1 fruit fly cellular context compared by ENCODE assay signal in genomic region chr2L:7984059-7984800, dm6.
TF ChIP-seq lines count a peak whose summit lies in the region.

TSS of gene Snoo (minus strand) at chr2L:7984196.

TF ChIP-seq in whole organism, embryonic, 481 proteins besides CTCF, POLR2A, EP300 and RAD21 (continued from another document and continues in another):
- TF ChIP-seq CG10979 (tag; optimal IDR thresholded peaks at IDR 0.05; lab: Kevin White, UChicago) (no peak), Rfx (GFP tag; IDR thresholded peaks at IDR 0.05; lab: Robert Waterston, UW) (peak; percentile 38; the same call in 1 of the 2 replicates), CG34376 (GFP tag; optimal IDR thresholded peaks at IDR 0.05; lab: Kevin White, UChicago) (peak; percentile 69), dimm (GFP tag; IDR thresholded peaks at IDR 0.05; lab: Robert Waterston, UW) (no peak), CrebB (tag; optimal IDR thresholded peaks at IDR 0.05; lab: Kevin White, UChicago) (peak; percentile 15), seq (GFP tag; IDR thresholded peaks at IDR 0.05; lab: Robert Waterston, UW) (no peak), slp2 (GFP tag; optimal IDR thresholded peaks at IDR 0.05; lab: Kevin White, UChicago) (no peak), CG15073 (GFP tag; optimal IDR thresholded peaks at IDR 0.05; lab: Kevin White, UChicago) (no peak), CG17186 (GFP tag; optimal IDR thresholded peaks at IDR 0.05; lab: Kevin White, UChicago) (peak; percentile 3), Antp (GFP tag; optimal IDR thresholded peaks at IDR 0.05; lab: Kevin White, UChicago) (no peak), rib (GFP tag; IDR thresholded peaks at IDR 0.05; lab: Robert Waterston, UW) (peak; percentile 62; the same call in 1 of the 2 replicates), CG7928 (GFP tag; optimal IDR thresholded peaks at IDR 0.05; lab: Kevin White, UChicago) (no peak), CG1024 (GFP tag; IDR thresholded peaks at IDR 0.05; lab: Robert Waterston, UW) (no peak), CG13123 (GFP tag; optimal IDR thresholded peaks at IDR 0.05; lab: Kevin White, UChicago) (no peak), ewg (GFP tag; optimal IDR thresholded peaks at IDR 0.05; lab: Kevin White, UChicago) (peak; percentile 46), CG4282 (GFP tag; optimal IDR thresholded peaks at IDR 0.05; lab: Kevin White, UChicago) (no peak), CG13894 (tag; optimal IDR thresholded peaks at IDR 0.05; lab: Kevin White, UChicago) (peak; percentile 13), Dbx (GFP tag; IDR thresholded peaks at IDR 0.05; lab: Robert Waterston, UW) (peak; percentile 35; the same call in 2 of the 3 replicates), Dp (GFP tag; optimal IDR thresholded peaks at IDR 0.05; lab: Kevin White, UChicago) (peak; percentile 20), crp (GFP tag; optimal IDR thresholded peaks at IDR 0.05; lab: Kevin White, UChicago) (no peak), Hand (GFP tag; optimal IDR thresholded peaks at IDR 0.05; lab: Kevin White, UChicago) (peak; percentile 4), zf30C (GFP tag; optimal IDR thresholded peaks at IDR 0.05; lab: Kevin White, UChicago) (no peak), Jarid2 (GFP tag; optimal IDR thresholded peaks at IDR 0.05; lab: Kevin White, UChicago) (peak; percentile 86), CG16779 (GFP tag; IDR thresholded peaks at IDR 0.05; lab: Robert Waterston, UW) (peak; percentile 7; the same call in 1 of the 2 replicates), CG12659 (GFP tag; optimal IDR thresholded peaks at IDR 0.05; lab: Kevin White, UChicago) (peak; percentile 44), CG4730 (GFP tag; IDR thresholded peaks at IDR 0.05; lab: Robert Waterston, UW) (no peak), Pdp1 (GFP tag; optimal IDR thresholded peaks at IDR 0.05; lab: Kevin White, UChicago) (peak in 1 of 2 experiments; percentile 31), CG7987 (GFP tag; optimal IDR thresholded peaks at IDR 0.05; lab: Kevin White, UChicago) (peak; percentile 29), CG8765 (GFP tag; IDR thresholded peaks at IDR 0.05; lab: Robert Waterston, UW) (no peak), Hmr (GFP tag; optimal IDR thresholded peaks at IDR 0.05; lab: Kevin White, UChicago) (peak; percentile 62), Optix (GFP tag; IDR thresholded peaks at IDR 0.05; lab: Robert Waterston, UW) (no peak), ap (GFP tag; IDR thresholded peaks at IDR 0.05; lab: Robert Waterston, UW) (no peak), chm (GFP tag; IDR thresholded peaks at IDR 0.05; lab: Robert Waterston, UW) (peak; percentile 54; the same call in 1 of the 2 replicates), CG9797 (GFP tag; optimal IDR thresholded peaks at IDR 0.05; lab: Kevin White, UChicago) (peak; percentile 90), Mad (GFP tag; optimal IDR thresholded peaks at IDR 0.05; lab: Kevin White, UChicago) (peak; percentile 22), pan (optimal IDR thresholded peaks at IDR 0.05; lab: Kevin White, UChicago) (no peak), pan (GFP tag; optimal IDR thresholded peaks at IDR 0.05 in 1 of 2, IDR thresholded peaks at IDR 0.05 in 1 of 2) (no peak), CkIIα-i1 (GFP tag; IDR thresholded peaks at IDR 0.05; lab: Robert Waterston, UW) (no peak), CG42726 (GFP tag; IDR thresholded peaks at IDR 0.05; lab: Robert Waterston, UW; ENCODE audit: partially characterized antibody) (peak; percentile 30; the same call in 1 of the 2 replicates), Scr (GFP tag; IDR thresholded peaks at IDR 0.05; lab: Robert Waterston, UW; ENCODE audit: partially characterized antibody) (peak; percentile 16; the same call in 1 of the 2 replicates), slou (GFP tag; optimal IDR thresholded peaks at IDR 0.05; lab: Kevin White, UChicago) (no peak), fd3F (GFP tag; optimal IDR thresholded peaks at IDR 0.05; lab: Kevin White, UChicago) (no peak), amos (GFP tag; IDR thresholded peaks at IDR 0.05; lab: Robert Waterston, UW; ENCODE audit: partially characterized antibody) (peak; percentile 23; the same call in 1 of the 2 replicates), Deaf1 (tag; optimal IDR thresholded peaks at IDR 0.05; lab: Kevin White, UChicago) (peak; percentile 66), D19A (tag; optimal IDR thresholded peaks at IDR 0.05; lab: Kevin White, UChicago) (no peak), cwo (GFP tag; optimal IDR thresholded peaks at IDR 0.05; lab: Kevin White, UChicago) (peak; percentile 87), bowl (GFP tag; IDR thresholded peaks at IDR 0.05; lab: Robert Waterston, UW) (no peak), btn (GFP tag; optimal IDR thresholded peaks at IDR 0.05; lab: Kevin White, UChicago) (no peak), CG2712 (tag; optimal IDR thresholded peaks at IDR 0.05; lab: Kevin White, UChicago) (peak; percentile 7), Meics (GFP tag; optimal IDR thresholded peaks at IDR 0.05; lab: Kevin White, UChicago) (no peak), CG7963 (GFP tag; IDR thresholded peaks at IDR 0.05; lab: Robert Waterston, UW; ENCODE audit: partially characterized antibody) (no peak), CG11247 (GFP tag; IDR thresholded peaks at IDR 0.05; lab: Robert Waterston, UW) (no peak), TFAM (GFP tag; optimal IDR thresholded peaks at IDR 0.05; lab: Kevin White, UChicago) (no peak), dmrt11E (tag; optimal IDR thresholded peaks at IDR 0.05; lab: Kevin White, UChicago) (no peak), bcd (GFP tag; optimal IDR thresholded peaks at IDR 0.05; lab: Kevin White, UChicago) (no peak), onecut (GFP tag; IDR thresholded peaks at IDR 0.05; lab: Robert Waterston, UW) (peak; percentile 17; the same call in 1 of the 2 replicates), grn (GFP tag; optimal IDR thresholded peaks at IDR 0.05; lab: Kevin White, UChicago) (peak; percentile 82), Camta (GFP tag; optimal IDR thresholded peaks at IDR 0.05; lab: Kevin White, UChicago) (no peak), CG17612 (GFP tag; IDR thresholded peaks at IDR 0.05; lab: Robert Waterston, UW) (no peak), org-1 (GFP tag; optimal IDR thresholded peaks at IDR 0.05; lab: Kevin White, UChicago) (no peak), CG16813 (GFP tag; IDR thresholded peaks at IDR 0.05; lab: Robert Waterston, UW; ENCODE audit: partially characterized antibody) (0 out of 3 replicates have a peak, but pooled peaks have one; percentile 15), fru (optimal IDR thresholded peaks at IDR 0.05; lab: Kevin White, UChicago) (no peak), Xbp1 (GFP tag; optimal IDR thresholded peaks at IDR 0.05; lab: Kevin White, UChicago) (no peak), Ada2b (GFP tag; IDR thresholded peaks at IDR 0.05; lab: Robert Waterston, UW) (no peak), CG14667 (GFP tag; IDR thresholded peaks at IDR 0.05; lab: Robert Waterston, UW) (no peak), schlank (tag; optimal IDR thresholded peaks at IDR 0.05; lab: Kevin White, UChicago) (no peak), caup (GFP tag; optimal IDR thresholded peaks at IDR 0.05; lab: Kevin White, UChicago; ENCODE audit: severe bottlenecking) (peak; percentile 28), CG17385 (GFP tag; optimal IDR thresholded peaks at IDR 0.05; lab: Kevin White, UChicago) (no peak), tio (GFP tag; optimal IDR thresholded peaks at IDR 0.05; lab: Kevin White, UChicago) (no peak), pita (GFP tag; optimal IDR thresholded peaks at IDR 0.05; lab: Kevin White, UChicago) (no peak), gro (GFP tag; optimal IDR thresholded peaks at IDR 0.05; lab: Kevin White, UChicago) (peak; percentile 40), CG13624 (GFP tag; optimal IDR thresholded peaks at IDR 0.05; lab: Kevin White, UChicago) (no peak), Sin3A (optimal IDR thresholded peaks at IDR 0.05; lab: Kevin White, UChicago) (no peak), CG6683 (GFP tag; optimal IDR thresholded peaks at IDR 0.05; lab: Kevin White, UChicago) (no peak), gce (GFP tag; IDR thresholded peaks at IDR 0.05; lab: Robert Waterston, UW) (peak; percentile 12; the same call in 1 of the 3 replicates), CG3726 (GFP tag; IDR thresholded peaks at IDR 0.05; lab: Robert Waterston, UW) (no peak), tgo (GFP tag; IDR thresholded peaks at IDR 0.05; lab: Robert Waterston, UW) (no peak), corto (GFP tag; optimal IDR thresholded peaks at IDR 0.05; lab: Kevin White, UChicago) (no peak), wor (GFP tag; IDR thresholded peaks at IDR 0.05; lab: Robert Waterston, UW) (no peak), Hmx (GFP tag; optimal IDR thresholded peaks at IDR 0.05; lab: Kevin White, UChicago) (no peak), CG2875 (GFP tag; optimal IDR thresholded peaks at IDR 0.05; lab: Kevin White, UChicago) (no peak), lab (GFP tag; optimal IDR thresholded peaks at IDR 0.05; lab: Kevin White, UChicago) (peak; percentile 32), CG17328 (GFP tag; IDR thresholded peaks at IDR 0.05; lab: Robert Waterston, UW) (peak; percentile 12; the same call in 1 of the 2 replicates), dmrt99B (tag; optimal IDR thresholded peaks at IDR 0.05; lab: Kevin White, UChicago) (no peak), Oaz (GFP tag; IDR thresholded peaks at IDR 0.05; lab: Robert Waterston, UW) (no peak), HHEX (GFP tag; optimal IDR thresholded peaks at IDR 0.05; lab: Kevin White, UChicago) (no peak), CG3847 (GFP tag; IDR thresholded peaks at IDR 0.05; lab: Robert Waterston, UW) (peak; percentile 63), CG13424 (tag; optimal IDR thresholded peaks at IDR 0.05; lab: Kevin White, UChicago) (no peak), CG15011 (GFP tag; optimal IDR thresholded peaks at IDR 0.05; lab: Kevin White, UChicago) (no peak), gem (tag; optimal IDR thresholded peaks at IDR 0.05; lab: Kevin White, UChicago) (no peak), Hey (tag; optimal IDR thresholded peaks at IDR 0.05; lab: Kevin White, UChicago) (peak; percentile 8), z (GFP tag; IDR thresholded peaks at IDR 0.05; lab: Robert Waterston, UW) (no peak), CG8290 (GFP tag; optimal IDR thresholded peaks at IDR 0.05; lab: Kevin White, UChicago) (no peak), CG8290 (tag; optimal IDR thresholded peaks at IDR 0.05; lab: Kevin White, UChicago) (peak in 1 of 2 experiments; percentile 76), E2f2 (GFP tag; IDR thresholded peaks at IDR 0.05; lab: Robert Waterston, UW) (peak; percentile 31; the same call in 1 of the 2 replicates), eve (GFP tag; optimal IDR thresholded peaks at IDR 0.05; lab: Kevin White, UChicago) (peak in 1 of 2 experiments; percentile 43), knrl (GFP tag; IDR thresholded peaks at IDR 0.05; lab: Robert Waterston, UW; ENCODE audit: partially characterized antibody) (0 out of 3 replicates have a peak, but pooled peaks have one; percentile 7), Sox100B (GFP tag; optimal IDR thresholded peaks at IDR 0.05; lab: Kevin White, UChicago) (no peak), CG11696 (GFP tag; IDR thresholded peaks at IDR 0.05; lab: Robert Waterston, UW) (no peak), unc-4 (GFP tag; IDR thresholded peaks at IDR 0.05; lab: Robert Waterston, UW; ENCODE audit: partially characterized antibody) (0 out of 2 replicates have a peak, but pooled peaks have one; percentile 16), D19B (GFP tag; optimal IDR thresholded peaks at IDR 0.05; lab: Kevin White, UChicago) (no peak), kah (GFP tag; optimal IDR thresholded peaks at IDR 0.05; lab: Kevin White, UChicago) (peak; percentile 7), ERR (GFP tag; optimal IDR thresholded peaks at IDR 0.05; lab: Kevin White, UChicago) (peak; percentile 27), dpn (GFP tag; optimal IDR thresholded peaks at IDR 0.05; lab: Kevin White, UChicago) (no peak), h (optimal IDR thresholded peaks at IDR 0.05; lab: Kevin White, UChicago) (no peak), CG8924 (tag; optimal IDR thresholded peaks at IDR 0.05; lab: Kevin White, UChicago) (peak; percentile 25), Adf1 (GFP tag; IDR thresholded peaks at IDR 0.05; lab: Robert Waterston, UW) (peak; percentile 33; the same call in 1 of the 2 replicates), CG3163 (GFP tag; optimal IDR thresholded peaks at IDR 0.05; lab: Kevin White, UChicago) (peak; percentile 100), lbe (GFP tag; optimal IDR thresholded peaks at IDR 0.05; lab: Kevin White, UChicago) (no peak), ftz-f1 (GFP tag; optimal IDR thresholded peaks at IDR 0.05; lab: Kevin White, UChicago) (peak; percentile 29), CG15514 (GFP tag; optimal IDR thresholded peaks at IDR 0.05; lab: Kevin White, UChicago) (peak; percentile 72), CG17829 (tag; optimal IDR thresholded peaks at IDR 0.05; lab: Kevin White, UChicago) (peak; percentile 24), vvl (GFP tag; IDR thresholded peaks at IDR 0.05; lab: Robert Waterston, UW) (peak; percentile 75; the same call in 1 of the 2 replicates), CG4617 (GFP tag; optimal IDR thresholded peaks at IDR 0.05; lab: Kevin White, UChicago; ENCODE audit: borderline replicate concordance) (no peak), BEAF-32 (GFP tag; optimal IDR thresholded peaks at IDR 0.05; lab: Kevin White, UChicago) (peak; percentile 24), zfh1 (GFP tag; IDR thresholded peaks at IDR 0.05; lab: Robert Waterston, UW) (0 out of 3 replicates have a peak, but pooled peaks have one; percentile 6), CG10654 (GFP tag; optimal IDR thresholded peaks at IDR 0.05; lab: Kevin White, UChicago) (no peak), B-H1 (GFP tag; IDR thresholded peaks at IDR 0.05; lab: Robert Waterston, UW) (no peak), HmgZ (tag; optimal IDR thresholded peaks at IDR 0.05; lab: Kevin White, UChicago) (peak; percentile 47), Trl (optimal IDR thresholded peaks at IDR 0.05; lab: Kevin White, UChicago) (peak; percentile 90 to 94), Trl (GFP tag; optimal IDR thresholded peaks at IDR 0.05; lab: Kevin White, UChicago) (peak; percentile 71), CG5180 (GFP tag; optimal IDR thresholded peaks at IDR 0.05; lab: Kevin White, UChicago) (peak; percentile 26), Bgb (GFP tag; IDR thresholded peaks at IDR 0.05; lab: Robert Waterston, UW; ENCODE audit: partially characterized antibody) (peak; percentile 61), gfzf (GFP tag; optimal IDR thresholded peaks at IDR 0.05; lab: Kevin White, UChicago) (peak; percentile 96), exex (tag; optimal IDR thresholded peaks at IDR 0.05; lab: Kevin White, UChicago) (peak; percentile 87), Gug (GFP tag; IDR thresholded peaks at IDR 0.05; lab: Robert Waterston, UW) (no peak), pnt (GFP tag; optimal IDR thresholded peaks at IDR 0.05; lab: Kevin White, UChicago) (no peak), bbx (GFP tag; IDR thresholded peaks at IDR 0.05; lab: Robert Waterston, UW; ENCODE audit: partially characterized antibody) (peak; percentile 46; the same call in 1 of the 2 replicates), sima (GFP tag; optimal IDR thresholded peaks at IDR 0.05; lab: Kevin White, UChicago) (no peak), CG3065 (GFP tag; optimal IDR thresholded peaks at IDR 0.05; lab: Kevin White, UChicago) (no peak)
